Fruit fly (Drosophila melanogaster) whole organism, embryonic: ENCODE data around the gene Nprl3.

Source experiments
- BEAF-32 ChIP-seq: fragments of 200-800 bp; sonication (Bioruptor generic); optimal IDR thresholded peaks from 3 replicates; lab custom pipeline; 2017; ENCODE audit warnings: missing biosample characterization, missing genetic modification characterization, mild to moderate bottlenecking, moderate library complexity, missing genetic modification reagents
- CG10147 ChIP-seq: fragments of 200-800 bp; sonication (Bioruptor generic); optimal IDR thresholded peaks from 2 replicates; lab custom pipeline; 2019; ENCODE audit warnings: missing biosample characterization, mild to moderate bottlenecking, missing genetic modification characterization, moderate library complexity
- CG10274 ChIP-seq: fragments of 200-800 bp; sonication (Bioruptor generic); optimal IDR thresholded peaks from 3 replicates; lab custom pipeline; 2017; ENCODE audit warnings: missing biosample characterization, mild to moderate bottlenecking, missing genetic modification characterization
- CG11398 ChIP-seq: fragments of 200-800 bp; sonication (Bioruptor generic); optimal IDR thresholded peaks from 2 replicates; lab custom pipeline; 2016; ENCODE audit warnings: missing biosample characterization, missing genetic modification characterization
- CG13894 ChIP-seq: fragments of 200-800 bp; sonication (Bioruptor generic); optimal IDR thresholded peaks from 3 replicates; lab custom pipeline; 2018; ENCODE audit warnings: missing biosample characterization, mild to moderate bottlenecking, missing genetic modification characterization, moderate library complexity
- CG15269 ChIP-seq: fragments of 200-800 bp; sonication (Bioruptor generic); optimal IDR thresholded peaks from 2 replicates; lab custom pipeline; 2018; ENCODE audit warnings: missing biosample characterization, mild to moderate bottlenecking, missing genetic modification characterization, moderate library complexity
- CG15514 ChIP-seq: fragments of 200-800 bp; sonication (Bioruptor generic); optimal IDR thresholded peaks from 3 replicates; lab custom pipeline; 2017; ENCODE audit warnings: missing biosample characterization, missing genetic modification characterization, mild to moderate bottlenecking, moderate library complexity, missing genetic modification reagents
- CG1647 ChIP-seq: fragments of 200-800 bp; sonication (Bioruptor generic); optimal IDR thresholded peaks from 3 replicates; lab custom pipeline; 2016; ENCODE audit warnings: missing biosample characterization, missing genetic modification characterization
- CG17359 ChIP-seq: fragments of 200-800 bp; sonication (Bioruptor generic); optimal IDR thresholded peaks from 3 replicates; lab custom pipeline; 2018; ENCODE audit warnings: missing biosample characterization, mild to moderate bottlenecking, missing genetic modification characterization, moderate library complexity
- CG17361 ChIP-seq: fragments of 200-800 bp; sonication (Bioruptor generic); IDR thresholded peaks from 3 replicates; pipeline ENCODE4 v1.3.6; 2022; ENCODE audit warnings: missing biosample characterization, missing genetic modification characterization
- CG2889 ChIP-seq: fragments of 200-800 bp; sonication (Bioruptor generic); IDR thresholded peaks from 3 replicates; pipeline ENCODE4 v1.3.6; 2022; ENCODE audit warnings: missing biosample characterization, missing genetic modification characterization
- CG31224 ChIP-seq: fragments of 200-800 bp; sonication (Bioruptor generic); IDR thresholded peaks from 2 replicates; pipeline ENCODE4 v1.3.6; 2022; ENCODE audit warnings: missing biosample characterization, missing genetic modification characterization
- CG32767 ChIP-seq: fragments of 200-800 bp; sonication (Bioruptor generic); IDR thresholded peaks from 2 replicates; pipeline ENCODE4 v1.3.6; 2022; ENCODE audit warnings: missing biosample characterization, missing genetic modification characterization
- CG3281 ChIP-seq: fragments of 200-800 bp; sonication (Bioruptor generic); optimal IDR thresholded peaks from 3 replicates; lab custom pipeline; 2017; ENCODE audit warnings: missing biosample characterization, mild to moderate bottlenecking, missing genetic modification characterization
- CG4404 ChIP-seq: fragments of 200-800 bp; sonication (Bioruptor generic); IDR thresholded peaks from 2 replicates; pipeline ENCODE4 v1.3.6; 2022; ENCODE audit warnings: missing biosample characterization, missing genetic modification characterization
- CG4424 ChIP-seq: fragments of 200-800 bp; sonication (Bioruptor generic); optimal IDR thresholded peaks from 3 replicates; lab custom pipeline; 2016; ENCODE audit warnings: missing biosample characterization, missing genetic modification characterization
- CG5953 ChIP-seq: fragments of 200-800 bp; sonication (Bioruptor generic); IDR thresholded peaks from 2 replicates; pipeline ENCODE4 v1.3.6; 2022; ENCODE audit warnings: missing biosample characterization, missing genetic modification characterization
- CG6254 ChIP-seq: fragments of 200-800 bp; sonication (Bioruptor generic); optimal IDR thresholded peaks from 3 replicates; lab custom pipeline; 2017; ENCODE audit warnings: mild to moderate bottlenecking, missing biosample characterization, missing genetic modification reagents, missing genetic modification characterization
- CG6813 ChIP-seq: fragments of 200-800 bp; sonication (Bioruptor generic); optimal IDR thresholded peaks from 2 replicates; lab custom pipeline; 2017; ENCODE audit warnings: missing biosample characterization, missing genetic modification characterization, mild to moderate bottlenecking, moderate library complexity, missing genetic modification reagents
- CG6854 ChIP-seq: fragments of 200-800 bp; sonication (Bioruptor generic); optimal IDR thresholded peaks from 3 replicates; lab custom pipeline; 2017; ENCODE audit warnings: missing biosample characterization, mild to moderate bottlenecking, missing genetic modification characterization
- Dll ChIP-seq: fragments of 200-800 bp; sonication (Bioruptor generic); IDR thresholded peaks from 4 replicates; pipeline ENCODE4 v1.3.6; 2022; ENCODE audit warnings: missing biosample characterization, missing genetic modification characterization; ENCODE audit not compliant: partially characterized antibody
- Dref ChIP-seq: fragments of 200-800 bp; sonication (Bioruptor generic); IDR thresholded peaks from 2 replicates; pipeline ENCODE4 v1.3.6; 2022; ENCODE audit warnings: missing biosample characterization, missing genetic modification characterization
- ERR ChIP-seq: fragments of 200-800 bp; sonication (Bioruptor generic); optimal IDR thresholded peaks from 2 replicates; lab custom pipeline; 2016; ENCODE audit warnings: missing biosample characterization, missing genetic modification characterization
- Fer2 ChIP-seq: fragments of 200-800 bp; sonication (Bioruptor generic); optimal IDR thresholded peaks from 2 replicates; lab custom pipeline; 2018; ENCODE audit warnings: missing biosample characterization, mild to moderate bottlenecking, missing genetic modification characterization, moderate library complexity
- HLH3B ChIP-seq: fragments of 200-800 bp; sonication (Bioruptor generic); IDR thresholded peaks from 2 replicates; pipeline ENCODE4 v1.3.6; 2022; ENCODE audit warnings: missing biosample characterization, missing genetic modification characterization
- NFAT ChIP-seq: fragments of 200-800 bp; sonication (Bioruptor generic); IDR thresholded peaks from 2 replicates; pipeline ENCODE4 v1.3.6; 2022; ENCODE audit warnings: missing biosample characterization, missing genetic modification characterization
- NK7.1 ChIP-seq: fragments of 200-800 bp; sonication (Bioruptor generic); optimal IDR thresholded peaks from 3 replicates; lab custom pipeline; 2016; ENCODE audit warnings: missing biosample characterization, missing genetic modification characterization
- Oli ChIP-seq: fragments of 200-800 bp; sonication (Bioruptor generic); optimal IDR thresholded peaks from 2 replicates; lab custom pipeline; 2018; ENCODE audit warnings: missing biosample characterization, mild to moderate bottlenecking, missing genetic modification characterization, moderate library complexity
- Pdp1 ChIP-seq, 2 experiments: fragments of 200-800 bp; sonication (Bioruptor generic); optimal IDR thresholded peaks; 3 replicates each; lab custom pipeline; 2016; ENCODE audit warnings: missing biosample characterization in 2 of 2, missing genetic modification characterization in 2 of 2, mild to moderate bottlenecking in 1 of 2, moderate library complexity in 1 of 2
- Sry-δ ChIP-seq: fragments of 200-800 bp; sonication (Bioruptor generic); optimal IDR thresholded peaks from 2 replicates; lab custom pipeline; 2016; ENCODE audit warnings: missing biosample characterization, missing genetic modification characterization
- Ssrp ChIP-seq: fragments of 200-800 bp; sonication (Bioruptor generic); optimal IDR thresholded peaks from 2 replicates; lab custom pipeline; 2018; ENCODE audit warnings: missing biosample characterization, mild to moderate bottlenecking, missing genetic modification characterization, moderate library complexity
- al ChIP-seq: fragments of 200-800 bp; sonication (Bioruptor generic); IDR thresholded peaks from 2 replicates; pipeline ENCODE4 v1.3.6; 2022; ENCODE audit warnings: missing biosample characterization, missing genetic modification characterization
- aop ChIP-seq: fragments of 200-800 bp; sonication (Bioruptor generic); IDR thresholded peaks from 2 replicates; pipeline ENCODE4 v1.3.6; 2022; ENCODE audit warnings: missing biosample characterization, missing genetic modification characterization
- bab2 ChIP-seq: fragments of 200-800 bp; sonication (Bioruptor generic); optimal IDR thresholded peaks from 2 replicates; lab custom pipeline; 2016; ENCODE audit warnings: missing biosample characterization, missing genetic modification characterization
- cad ChIP-seq: fragments of >200 bp; optimal IDR thresholded peaks from 2 replicates; lab custom pipeline; 2017; ENCODE audit warnings: missing biosample characterization, missing genetic modification characterization
- cas ChIP-seq: fragments of 200-800 bp; sonication (Bioruptor generic); IDR thresholded peaks from 2 replicates; pipeline ENCODE4 v1.3.6; 2022; ENCODE audit warnings: missing biosample characterization, missing genetic modification characterization
- dati ChIP-seq: fragments of 200-800 bp; sonication (Bioruptor generic); IDR thresholded peaks from 2 replicates; pipeline ENCODE4 v1.3.6; 2022; ENCODE audit warnings: missing biosample characterization, missing genetic modification characterization
- disco-r ChIP-seq: fragments of 200-800 bp; sonication (Bioruptor generic); optimal IDR thresholded peaks from 2 replicates; lab custom pipeline; 2016; ENCODE audit warnings: missing biosample characterization, missing genetic modification characterization
- gsb-n ChIP-seq: fragments of 200-800 bp; sonication (Bioruptor generic); optimal IDR thresholded peaks from 3 replicates; lab custom pipeline; 2018; ENCODE audit warnings: missing biosample characterization, mild to moderate bottlenecking, missing genetic modification characterization
- hb ChIP-seq: fragments of 200-800 bp; sonication (Bioruptor generic); IDR thresholded peaks from 3 replicates; pipeline ENCODE4 v1.3.6; 2022; ENCODE audit warnings: missing biosample characterization, missing genetic modification characterization; ENCODE audit not compliant: partially characterized antibody
- jumu ChIP-seq: fragments of 200-800 bp; sonication (Bioruptor generic); optimal IDR thresholded peaks from 3 replicates; lab custom pipeline; 2016; ENCODE audit warnings: missing biosample characterization, missing genetic modification characterization
- maf-S ChIP-seq: fragments of 200-800 bp; sonication (Bioruptor generic); optimal IDR thresholded peaks from 2 replicates; lab custom pipeline; 2016; ENCODE audit warnings: missing biosample characterization, missing genetic modification characterization
- otp ChIP-seq: fragments of 200-800 bp; sonication (Bioruptor generic); IDR thresholded peaks from 3 replicates; pipeline ENCODE4, ENCODE4 v1.3.6; 2022; ENCODE audit warnings: missing biosample characterization, missing genetic modification characterization
- peb ChIP-seq: fragments of 200-800 bp; sonication (Bioruptor generic); IDR thresholded peaks from 2 replicates; pipeline ENCODE4 v1.3.6; 2022; ENCODE audit warnings: missing biosample characterization, missing genetic modification characterization
- repo ChIP-seq: fragments of 200-800 bp; sonication (Bioruptor generic); optimal IDR thresholded peaks from 2 replicates; lab custom pipeline; 2016; ENCODE audit warnings: missing biosample characterization, missing genetic modification characterization
- sima ChIP-seq: fragments of 200-800 bp; sonication (Bioruptor generic); optimal IDR thresholded peaks from 2 replicates; lab custom pipeline; 2016; ENCODE audit warnings: missing biosample characterization, missing genetic modification characterization
- stc ChIP-seq: fragments of 200-800 bp; sonication (Bioruptor generic); IDR thresholded peaks from 2 replicates; pipeline ENCODE4 v1.3.6; 2022; ENCODE audit warnings: missing biosample characterization, missing genetic modification characterization
- tin ChIP-seq: fragments of 200-800 bp; sonication (Bioruptor generic); optimal IDR thresholded peaks from 3 replicates; lab custom pipeline; 2016; ENCODE audit warnings: missing biosample characterization, missing genetic modification characterization
- tup ChIP-seq: fragments of 200-800 bp; sonication (Bioruptor generic); optimal IDR thresholded peaks from 2 replicates; lab custom pipeline; 2016; ENCODE audit warnings: missing biosample characterization, mild to moderate bottlenecking, missing genetic modification characterization, moderate library complexity
- unpg ChIP-seq: fragments of 200-800 bp; sonication (Bioruptor generic); optimal IDR thresholded peaks from 3 replicates; lab custom pipeline; 2018; ENCODE audit warnings: missing biosample characterization, mild to moderate bottlenecking, missing genetic modification characterization, moderate library complexity
- wor ChIP-seq: fragments of 200-800 bp; sonication (Bioruptor generic); IDR thresholded peaks from 2 replicates; pipeline ENCODE4 v1.3.6; 2022; ENCODE audit warnings: missing biosample characterization, missing genetic modification characterization
- zf30C ChIP-seq: fragments of 200-800 bp; sonication (Bioruptor generic); optimal IDR thresholded peaks from 3 replicates; lab custom pipeline; 2018; ENCODE audit warnings: missing biosample characterization, mild to moderate bottlenecking, missing genetic modification characterization

Gene Nprl3

DNA sequence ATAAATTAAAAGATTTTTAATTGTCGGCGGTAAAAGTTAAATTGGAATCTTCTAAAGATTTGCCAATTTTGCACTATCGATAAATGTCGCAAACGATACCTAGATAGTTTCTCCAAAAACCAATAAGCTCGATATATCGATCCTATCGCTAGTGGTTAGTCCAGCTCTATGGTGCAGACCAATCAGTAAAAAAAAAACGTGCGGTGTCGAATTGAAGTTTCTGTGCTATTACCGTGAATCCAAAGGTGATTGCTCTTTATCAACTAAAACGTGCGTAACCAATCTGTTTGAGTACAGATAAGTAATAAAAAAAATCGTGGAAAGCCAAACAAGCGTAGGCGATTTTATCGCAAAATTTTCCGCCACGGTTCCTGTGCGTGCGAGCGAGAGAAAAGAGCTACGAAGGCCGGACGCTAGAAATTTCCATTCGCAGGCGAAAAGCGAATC is 35.2 kb upstream of the Nprl3 start, which contains the start of gene Hsp110 (continued):
- TF ChIP-seq zf30C (GFP tag; lab: Kevin White, UChicago): no peak
- no peak for TF ChIP-seq disco-r
- peak; percentile 21 for TF ChIP-seq tin (GFP tag; lab: Kevin White, UChicago)
- TF ChIP-seq sima (GFP tag; lab: Kevin White, UChicago): no peak
- peak; percentile 81 for TF ChIP-seq NFAT (GFP tag; lab: Robert Waterston, UW)
- TF ChIP-seq CG11398 (GFP tag; lab: Kevin White, UChicago): peak; percentile 25
- no peak for TF ChIP-seq CG5953
- peak; percentile 98 for TF ChIP-seq Dref (GFP tag; lab: Robert Waterston, UW)
- no peak for TF ChIP-seq CG4404 (GFP tag; lab: Robert Waterston, UW)
- TF ChIP-seq CG10274: no peak
- TF ChIP-seq maf-S (GFP tag; lab: Kevin White, UChicago): no peak
- TF ChIP-seq Pdp1 (GFP tag; optimal IDR thresholded peaks at IDR 0.05; lab: Kevin White, UChicago): peak in 1 of 2 experiments; percentile 42
- peak; percentile 26; the same call in 1 of the 3 replicates for TF ChIP-seq CG17361 (GFP tag; lab: Robert Waterston, UW)
- TF ChIP-seq CG31224 (GFP tag; lab: Robert Waterston, UW): no peak
- no peak for TF ChIP-seq Ssrp (tag; lab: Kevin White, UChicago)
- no peak for TF ChIP-seq dati
- no peak for TF ChIP-seq cas
- TF ChIP-seq CG4424 (GFP tag; lab: Kevin White, UChicago): no peak
- peak; percentile 42 for TF ChIP-seq CG13894 (tag; lab: Kevin White, UChicago)
- TF ChIP-seq otp: peak; percentile 26; the same call in 1 of the 3 replicates
- TF ChIP-seq CG1647 (GFP tag; lab: Kevin White, UChicago): no peak
- TF ChIP-seq stc: no peak
- no peak for TF ChIP-seq CG10147 (GFP tag; lab: Kevin White, UChicago)
- TF ChIP-seq NK7.1 (GFP tag; lab: Kevin White, UChicago): no peak
- no peak for TF ChIP-seq bab2 (GFP tag; lab: Kevin White, UChicago)
- peak; percentile 56 for TF ChIP-seq CG6254
- TF ChIP-seq jumu: peak; percentile 7
- no peak for TF ChIP-seq tup (GFP tag; lab: Kevin White, UChicago)
- TF ChIP-seq HLH3B (GFP tag; lab: Robert Waterston, UW): no peak
- TF ChIP-seq CG15269: no peak
- no peak for TF ChIP-seq Oli (tag; lab: Kevin White, UChicago)
- TF ChIP-seq CG32767: no peak
- TF ChIP-seq CG2889 (GFP tag; lab: Robert Waterston, UW): no peak
- no peak for TF ChIP-seq ERR (GFP tag; lab: Kevin White, UChicago)
- TF ChIP-seq Sry-δ: peak; percentile 98
- TF ChIP-seq CG6854 (GFP tag; lab: Kevin White, UChicago): no peak
- peak; percentile 98 for TF ChIP-seq BEAF-32 (GFP tag; lab: Kevin White, UChicago)
- TF ChIP-seq hb: peak; percentile 99
- peak; percentile 7 for TF ChIP-seq repo (GFP tag; lab: Kevin White, UChicago)
- no peak for TF ChIP-seq wor
- TF ChIP-seq CG17359 (tag; lab: Kevin White, UChicago): peak; percentile 37
- no peak for TF ChIP-seq al
- TF ChIP-seq aop (GFP tag; lab: Robert Waterston, UW): no peak
- no peak for TF ChIP-seq cad
- peak; percentile 97 for TF ChIP-seq Dll (GFP tag; lab: Robert Waterston, UW)
- peak; percentile 47 for TF ChIP-seq gsb-n (tag; lab: Kevin White, UChicago)
- TF ChIP-seq CG15514 (GFP tag; lab: Kevin White, UChicago): peak; percentile 76
- no peak for TF ChIP-seq CG3281 (GFP tag; lab: Kevin White, UChicago)
- peak; percentile 7 for TF ChIP-seq unpg (GFP tag; lab: Kevin White, UChicago)
- TF ChIP-seq CG6813 (GFP tag; lab: Kevin White, UChicago): no peak
- no peak for TF ChIP-seq peb (GFP tag; lab: Robert Waterston, UW)
- TF ChIP-seq Fer2 (tag; lab: Kevin White, UChicago): no peak
